Worm (Caenorhabditis elegans) whole organism, L3 larva: ENCODE measurements around the gene Y54G11A.3.

ENCODE experiments used
- ZK546.5 ChIP-seq: sonication (generic microtip); optimal IDR thresholded peaks from 2 replicates; lab custom pipeline; 2017; ENCODE audit warnings: missing biosample characterization, missing genetic modification characterization
- jun-1 ChIP-seq: fragments of 150-350 bp; optimal IDR thresholded peaks from 2 replicates; lab custom pipeline; 2014; ENCODE audit warnings: missing biosample characterization, missing genetic modification reagents, missing genetic modification characterization
- lin-15B ChIP-seq: fragments of 150-350 bp; optimal IDR thresholded peaks from 2 replicates; lab custom pipeline; 2014; ENCODE audit warnings: missing biosample characterization, missing genetic modification characterization
- lsy-12 ChIP-seq: sonication (generic microtip); optimal IDR thresholded peaks from 2 replicates; lab custom pipeline; 2016; ENCODE audit warnings: mild to moderate bottlenecking, missing genetic modification characterization, missing compliant biosample characterization
- nhr-11 ChIP-seq: fragments of 150-350 bp; optimal IDR thresholded peaks from 2 replicates; lab custom pipeline; 2014; ENCODE audit warnings: missing biosample characterization, missing genetic modification characterization
- pha-4 ChIP-seq: fragments of 150-350 bp; optimal IDR thresholded peaks from 2 replicates; lab custom pipeline; 2014; ENCODE audit warnings: missing biosample characterization, missing genetic modification reagents, missing genetic modification characterization
- pqm-1 ChIP-seq: fragments of 150-350 bp; optimal IDR thresholded peaks from 2 replicates; lab custom pipeline; 2017; ENCODE audit warnings: missing biosample characterization, missing genetic modification characterization, inconsistent platforms
- snpc-4 ChIP-seq: fragments of 150-350 bp; optimal IDR thresholded peaks from 2 replicates; lab custom pipeline; 2014; ENCODE audit warnings: missing biosample characterization, missing genetic modification characterization
- unc-39 ChIP-seq: sonication (generic microtip); optimal IDR thresholded peaks from 4 replicates; lab custom pipeline; 2017; ENCODE audit warnings: missing biosample characterization, missing genetic modification characterization
- unc-62 ChIP-seq: fragments of 150-350 bp; sonication (generic microtip); optimal IDR thresholded peaks from 4 replicates; lab custom pipeline; 2014; ENCODE audit warnings: missing biosample characterization, missing genetic modification reagents, missing genetic modification characterization

DNA sequence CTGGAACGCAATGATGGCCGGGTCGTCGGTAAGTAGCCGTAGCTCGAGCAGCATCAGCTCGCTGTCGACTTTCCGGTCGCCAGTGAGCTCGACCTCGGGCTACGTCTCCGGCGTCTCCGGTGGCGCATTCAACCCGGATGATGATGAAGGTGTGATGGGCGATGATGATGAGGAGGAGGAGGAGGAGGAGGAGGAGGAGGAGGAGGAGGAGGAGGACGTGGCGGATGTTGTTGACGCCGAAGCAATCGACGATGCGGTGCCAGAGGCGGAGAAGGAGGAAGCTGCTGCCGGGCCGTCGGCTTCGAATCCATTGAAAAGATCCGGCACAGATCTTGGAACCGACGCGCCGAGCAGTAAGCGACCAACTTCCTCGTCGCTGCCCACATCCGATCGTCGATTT is 42.8 kb downstream of the Y54G11A.3 start:
- TF ChIP-seq lin-15B (tag; lab: Kevin White, UChicago), result no peak
- TF ChIP-seq unc-62 (GFP tag; lab: Kevin White, UChicago), result no peak
- no peak for TF ChIP-seq pha-4 (tag; lab: Kevin White, UChicago)
- no peak for TF ChIP-seq nhr-11 (tag; lab: Kevin White, UChicago)
- TF ChIP-seq jun-1 (tag; lab: Kevin White, UChicago), result no peak
- TF ChIP-seq pqm-1 (tag; lab: Kevin White, UChicago), result no peak
- no peak for TF ChIP-seq ZK546.5 (tag; lab: Kevin White, UChicago)
- TF ChIP-seq snpc-4, result no peak
- no peak for TF ChIP-seq unc-39 (tag; lab: Kevin White, UChicago)
- no peak for TF ChIP-seq lsy-12 (tag; lab: Kevin White, UChicago)
